Fruit fly (Drosophila melanogaster) whole organism, wandering third instar larva: ENCODE measurements around the gene CG6293.
A peak's percentile ranks its signal among the peaks of the same experiment; 100 is the strongest.

ENCODE experiments used
- Abd-B ChIP-seq: fragments of >200 bp; optimal IDR thresholded peaks from 2 replicates; lab custom pipeline; 2017; ENCODE audit warnings: missing biosample characterization, missing genetic modification characterization
- Sp1 ChIP-seq: fragments of 200-800 bp; sonication (Bioruptor generic); optimal IDR thresholded peaks from 3 replicates; lab custom pipeline; 2019; ENCODE audit warnings: missing biosample characterization, mild to moderate bottlenecking, missing genetic modification characterization, moderate library complexity
- fru ChIP-seq: fragments of 200-800 bp; sonication (Bioruptor generic); optimal IDR thresholded peaks from 3 replicates; lab custom pipeline; 2016; ENCODE audit warnings: missing biosample characterization, mild to moderate bottlenecking, missing genetic modification characterization
- h ChIP-seq: fragments of 200-800 bp; sonication (Bioruptor generic); optimal IDR thresholded peaks from 3 replicates; lab custom pipeline; 2016; ENCODE audit warnings: missing biosample characterization, mild to moderate bottlenecking, missing genetic modification characterization
- pan ChIP-seq: fragments of >200 bp; optimal IDR thresholded peaks from 2 replicates; lab custom pipeline; 2017
- sv ChIP-seq: fragments of 200-800 bp; sonication (Bioruptor generic); optimal IDR thresholded peaks from 3 replicates; lab custom pipeline; 2016; ENCODE audit warnings: missing biosample characterization, missing genetic modification characterization
- usp ChIP-seq: fragments of >200 bp; optimal IDR thresholded peaks from 2 replicates; lab custom pipeline; 2017; ENCODE audit warnings: missing biosample characterization, missing genetic modification characterization

DNA sequence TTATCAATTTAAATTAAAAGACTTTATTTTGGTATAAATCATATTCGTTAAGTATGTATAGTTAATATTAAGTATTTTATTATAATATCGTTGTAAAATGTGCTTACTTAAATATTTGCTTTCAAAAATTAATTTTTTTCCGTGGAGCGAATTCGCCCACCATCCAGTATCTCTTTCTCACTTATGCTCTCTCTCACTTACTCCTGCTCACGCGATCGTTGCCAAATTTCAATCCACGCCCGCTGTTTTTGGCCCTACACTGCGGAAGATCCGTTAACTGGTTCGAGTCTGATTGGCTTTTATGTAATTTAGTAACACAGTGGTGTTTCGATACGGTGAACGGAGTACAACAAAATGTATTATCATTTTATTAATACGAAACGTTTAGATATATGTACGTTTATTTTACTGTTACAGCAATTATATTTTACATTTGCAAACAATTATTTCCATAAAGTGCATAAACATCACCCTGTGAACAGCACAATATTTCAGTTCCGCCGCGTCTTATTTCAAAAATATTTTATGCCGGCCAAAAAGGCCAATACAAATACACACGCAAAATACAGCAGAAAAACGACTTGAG is 45.8 kb downstream of the CG6293 start:
- TF ChIP-seq pan (no peak), usp (GFP tag; lab: Kevin White, UChicago) (no peak), h (GFP tag; lab: Kevin White, UChicago) (peak; percentile 63), Abd-B (GFP tag; lab: Kevin White, UChicago) (no peak), Sp1 (peak; percentile 80), sv (GFP tag; lab: Kevin White, UChicago) (peak; percentile 48), fru (GFP tag; lab: Kevin White, UChicago) (peak; percentile 76)
